Fruit fly (Drosophila melanogaster): Measurements from ENCODE around the gene CG46394.
A peak's percentile ranks its signal among the peaks of the same experiment; 100 is the strongest.
"Not testable (repeated sequence)": the region's sequence is repeated elsewhere in the genome, so short reads cannot be mapped to it uniquely, and the experiment has no call there.

The CG46394 gene

DNA sequence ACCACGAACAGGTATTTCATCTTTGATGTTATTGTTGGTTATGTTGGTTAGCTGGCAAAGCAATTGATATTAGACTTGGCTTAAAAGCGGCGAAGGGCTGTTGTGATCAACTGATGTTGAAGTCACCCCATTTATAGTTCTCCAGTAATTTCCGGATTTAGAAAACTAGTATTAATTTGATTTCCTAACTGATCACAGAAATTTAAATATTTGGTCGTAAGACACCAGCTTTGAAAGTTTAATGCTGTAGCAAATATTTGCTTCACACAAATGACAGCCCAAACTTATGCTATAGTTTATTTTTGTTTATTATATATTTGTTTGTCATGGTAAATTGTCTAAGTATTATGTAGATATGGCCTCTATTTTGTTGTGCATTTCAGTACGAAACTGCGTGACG, 18.1 kb upstream of the CG46394 start, which contains the start of gene CG33269:
Gene CG33269 (minus strand): TSS at position 101 of the 400 bp plus-strand sequence.
- no peak for TF ChIP-seq CG12768 (GFP tag; optimal IDR thresholded peaks at IDR 0.05)

- no peak for TF ChIP-seq Clk (GFP tag; optimal IDR thresholded peaks at IDR 0.05)
- TF ChIP-seq cnc (optimal IDR thresholded peaks at IDR 0.05) = no peak
- TF ChIP-seq CG1620 (GFP tag; optimal IDR thresholded peaks at IDR 0.05) = no peak
- no peak for TF ChIP-seq CG14711 (tag; optimal IDR thresholded peaks at IDR 0.05)
- no peak for TF ChIP-seq kay (GFP tag; ENCODE audit: borderline replicate concordance)
- TF ChIP-seq Crg-1 (GFP tag; optimal IDR thresholded peaks at IDR 0.05) = no peak
- no peak for TF ChIP-seq cic (GFP tag; optimal IDR thresholded peaks at IDR 0.05)
- no peak for TF ChIP-seq ovo (GFP tag; optimal IDR thresholded peaks at IDR 0.05)
- TF ChIP-seq CG7045 (GFP tag; optimal IDR thresholded peaks at IDR 0.05) = no peak
- no peak for TF ChIP-seq CG33017 (tag; optimal IDR thresholded peaks at IDR 0.05)
- TF ChIP-seq toe (GFP tag; optimal IDR thresholded peaks at IDR 0.05) = no peak
- TF ChIP-seq CG12768 (GFP tag; optimal IDR thresholded peaks at IDR 0.05) = no peak
- no peak for TF ChIP-seq CG5204 (GFP tag; optimal IDR thresholded peaks at IDR 0.05)
- no peak for TF ChIP-seq bab1 (GFP tag; optimal IDR thresholded peaks at IDR 0.05)
- TF ChIP-seq Mnt (GFP tag; optimal IDR thresholded peaks at IDR 0.05) = no peak
These were observed 16.2 kb upstream of the CG46394 start, which contains the start of gene CG32086 for dm6 chr3L:11583964-11584363. CG32086 (minus strand) TSS chr3L:11584064.

- TF ChIP-seq pad (GFP tag; optimal IDR thresholded peaks at IDR 0.05) = peak; percentile 85
- TF ChIP-seq ovo (GFP tag; optimal IDR thresholded peaks at IDR 0.05) = peak; percentile 96
- no peak for TF ChIP-seq cic (GFP tag; optimal IDR thresholded peaks at IDR 0.05)
These were observed 13.2 kb upstream of the CG46394 start for dm6 chr3L:11586794-11587462.

DNA sequence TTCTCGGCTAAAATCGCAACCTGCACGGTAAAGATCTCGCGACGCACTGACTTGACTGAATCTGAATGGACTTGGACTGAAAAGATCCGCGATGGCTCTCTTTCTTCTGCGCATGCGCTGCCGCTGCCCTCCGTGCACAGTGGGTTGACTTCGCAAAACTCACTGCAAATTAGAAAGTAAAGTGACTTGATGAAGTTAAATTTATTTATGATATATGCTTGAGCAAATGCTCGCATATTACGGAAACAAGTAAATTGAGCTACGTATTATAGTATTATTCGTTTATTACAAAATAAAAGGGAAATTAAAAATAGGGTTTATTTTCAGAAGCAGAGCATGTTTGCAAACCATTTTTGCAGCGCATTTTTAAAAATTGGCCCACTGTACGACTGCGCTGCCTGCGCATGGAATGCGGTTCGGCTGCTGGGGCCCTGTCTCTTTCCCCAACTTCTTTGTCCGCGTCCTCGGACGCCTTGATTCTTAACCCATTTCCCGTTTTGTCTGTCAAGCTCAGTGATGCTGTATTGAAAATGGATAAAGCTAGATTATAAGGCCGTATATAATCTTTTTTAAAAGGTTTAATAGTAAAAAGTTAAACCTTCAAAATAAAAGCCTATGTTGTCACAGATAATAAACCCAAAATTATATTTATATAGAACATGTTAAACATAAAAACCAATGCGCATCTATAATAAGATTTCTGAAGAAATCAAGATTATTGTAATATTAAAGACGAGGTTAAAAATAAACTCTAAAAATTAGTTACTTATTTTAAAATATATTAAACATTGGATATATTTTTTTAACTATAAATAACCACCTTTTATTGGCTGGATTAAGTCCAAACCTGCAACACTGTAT, 12.2 kb upstream of the CG46394 start, which contains the start of gene rt:
Gene rt (minus strand): TSS at position 51 of the 861 bp plus-strand sequence.
- TF ChIP-seq Hr96 (GFP tag; optimal IDR thresholded peaks at IDR 0.05) (peak; percentile 10), pad (GFP tag; optimal IDR thresholded peaks at IDR 0.05) (peak; percentile 75), CG33017 (tag; optimal IDR thresholded peaks at IDR 0.05) (no peak), CG7045 (GFP tag; optimal IDR thresholded peaks at IDR 0.05) (peak; percentile 31)

DNA sequence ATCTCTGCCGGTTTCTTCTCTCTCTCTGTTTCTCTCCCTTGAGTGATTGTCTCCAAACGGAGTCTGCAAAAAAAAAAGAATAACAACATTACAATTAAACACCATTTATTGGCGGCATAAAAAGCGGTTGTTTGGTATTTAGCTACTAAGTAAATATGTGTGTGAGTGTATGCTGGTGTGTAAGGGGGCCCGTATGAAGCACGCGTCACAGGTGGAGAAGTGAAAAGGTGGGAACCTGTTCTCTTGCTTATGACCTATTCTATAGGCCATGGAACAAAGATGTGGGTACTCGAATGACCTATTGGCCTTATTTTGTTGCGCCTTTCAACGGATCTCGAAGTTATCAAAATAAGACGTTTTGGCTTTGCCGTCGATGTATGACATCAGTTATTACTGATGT, 11.6 kb upstream of the CG46394 start:
- no peak for TF ChIP-seq tj (GFP tag; optimal IDR thresholded peaks at IDR 0.05)

DNA sequence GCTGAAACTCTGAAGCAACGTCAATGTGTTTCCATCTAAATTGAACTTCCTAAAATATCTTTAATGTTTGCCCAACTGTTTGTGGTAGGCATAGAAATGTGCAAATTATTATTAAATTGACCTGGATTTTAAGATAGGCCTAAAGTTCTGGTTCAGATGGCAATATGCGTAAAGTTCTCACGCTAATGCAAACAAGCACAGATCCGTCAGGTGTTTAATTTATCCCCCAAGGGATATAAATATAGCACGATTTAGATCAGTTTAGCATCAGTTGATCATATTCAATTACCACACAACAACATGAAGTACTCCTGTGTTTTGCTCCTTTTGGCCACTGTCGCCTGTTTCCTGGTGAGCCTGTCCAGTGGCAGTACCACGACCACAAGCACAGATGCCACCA, 10.8 kb upstream of the CG46394 start, which contains the start of gene CG7377:
Gene CG7377 (plus strand): TSS at position 301 of the 400 bp plus-strand sequence.
- not testable (repeated sequence) for TF ChIP-seq CG1620 (GFP tag; optimal IDR thresholded peaks at IDR 0.05); CG7101 (tag; optimal IDR thresholded peaks at IDR 0.05); Mnt (GFP tag; optimal IDR thresholded peaks at IDR 0.05)

- TF ChIP-seq CG5204 (GFP tag; optimal IDR thresholded peaks at IDR 0.05) = no peak
- no peak for TF ChIP-seq pad (GFP tag; optimal IDR thresholded peaks at IDR 0.05)
- no peak for TF ChIP-seq CG33017 (tag; optimal IDR thresholded peaks at IDR 0.05)
- no peak for TF ChIP-seq CG11617 (GFP tag; optimal IDR thresholded peaks at IDR 0.05)
These were observed 9.0 kb upstream of the CG46394 start, which contains the start of gene CG33268 for dm6 chr3L:11591131-11591530. CG33268 (minus strand) TSS chr3L:11591231.

- TF ChIP-seq Clk (GFP tag; optimal IDR thresholded peaks at IDR 0.05) (no peak), CG5204 (GFP tag; optimal IDR thresholded peaks at IDR 0.05) (no peak), pad (GFP tag; optimal IDR thresholded peaks at IDR 0.05) (no peak), bab1 (GFP tag; optimal IDR thresholded peaks at IDR 0.05) (no peak), CG7101 (tag; optimal IDR thresholded peaks at IDR 0.05) (no peak), kay (GFP tag; ENCODE audit: borderline replicate concordance) (no peak), CG33017 (tag; optimal IDR thresholded peaks at IDR 0.05) (no peak)
These were observed 8.4 kb upstream of the CG46394 start for dm6 chr3L:11591803-11592202.

Data from whole organism, adult.